Worm (Caenorhabditis elegans) whole organism, young adult: ENCODE data around the gene unc-36.

Experiments used
- T26A5.8 ChIP-seq: sonication (generic microtip); optimal IDR thresholded peaks from 2 replicates; lab custom pipeline; 2016; ENCODE audit warnings: missing genetic modification characterization, missing compliant biosample characterization
- Y67H2A.10 ChIP-seq: fragments of 200-800 bp; sonication (Bioruptor generic); conservative IDR thresholded peaks from 2 replicates; pipeline ENCODE4 v1.3.6; 2022; ENCODE audit warnings: missing genetic modification reagents, missing genetic modification characterization, missing compliant biosample characterization
- ama-1 ChIP-seq, 3 experiments: fragments of 150-350 bp in 1 of 3; sonication (generic microtip) in 2 of 3; optimal IDR thresholded peaks; 2 replicates each; lab custom pipeline; 2014 to 2018; ENCODE audit warnings: missing biosample characterization in 2 of 3, missing genetic modification characterization in 2 of 3, missing genetic modification reagents in 2 of 3
- chd-7 ChIP-seq: sonication (generic microtip); optimal IDR thresholded peaks from 2 replicates; lab custom pipeline; 2016; ENCODE audit warnings: mild to moderate bottlenecking, missing genetic modification characterization, moderate library complexity, missing compliant biosample characterization
- ekl-4 ChIP-seq: fragments of 200-800 bp; sonication (Bioruptor generic); IDR thresholded peaks from 2 replicates; pipeline ENCODE4 v1.3.6; 2022; ENCODE audit warnings: missing genetic modification reagents, missing genetic modification characterization, missing compliant biosample characterization
- hrde-1 ChIP-seq: sonication (generic microtip); optimal IDR thresholded peaks from 2 replicates; lab custom pipeline; 2016; ENCODE audit warnings: missing genetic modification characterization, mild to moderate bottlenecking, missing compliant biosample characterization, moderate library complexity, missing genotype, missing genetic modification reagents, borderline replicate concordance
- lir-1 ChIP-seq: fragments of 200-800 bp; sonication (Bioruptor generic); conservative IDR thresholded peaks from 2 replicates; pipeline ENCODE4 v1.3.6; 2022; ENCODE audit warnings: missing genetic modification reagents, missing genetic modification characterization, missing compliant biosample characterization
- mes-4 ChIP-seq: sonication (generic microtip); optimal IDR thresholded peaks from 2 replicates; lab custom pipeline; 2016; ENCODE audit warnings: missing genotype, missing genetic modification characterization, missing compliant biosample characterization
- sea-2 ChIP-seq: fragments of 200-800 bp; sonication (Bioruptor generic); IDR thresholded peaks from 2 replicates; pipeline ENCODE4 v1.3.6; 2022; ENCODE audit warnings: missing genetic modification characterization, missing compliant biosample characterization
- unc-130 ChIP-seq: sonication (generic microtip); optimal IDR thresholded peaks from 2 replicates; lab custom pipeline; 2016; ENCODE audit warnings: missing genetic modification reagents, missing genetic modification characterization, missing compliant biosample characterization

ce11 chrIII:8227511-8227910 is 26.5 kb upstream of the unc-36 start, which contains the start of gene fbxl-1:
- TF ChIP-seq chd-7: peak; percentile 79
- no peak for TF ChIP-seq ama-1 (optimal IDR thresholded peaks at IDR 0.05; lab: Kevin White, UChicago)
- no peak for TF ChIP-seq ama-1 (GFP tag; optimal IDR thresholded peaks at IDR 0.05; lab: Kevin White, UChicago)
- TF ChIP-seq lir-1 (GFP tag; lab: Robert Waterston, UW): peak; percentile 82
- no peak for TF ChIP-seq sea-2 (GFP tag; lab: Robert Waterston, UW)
- no peak for TF ChIP-seq mes-4
- TF ChIP-seq ekl-4: peak; percentile 49; the same call in 1 of the 2 replicates
- no peak for TF ChIP-seq unc-130 (GFP tag; lab: Kevin White, UChicago)
- TF ChIP-seq hrde-1 (tag; lab: Kevin White, UChicago): no peak
- peak; percentile 44; the same call in 1 of the 2 replicates for TF ChIP-seq Y67H2A.10
- no peak for TF ChIP-seq T26A5.8
